Fruit fly (Drosophila melanogaster): ENCODE results near the gene Aldh7A1.

- TF ChIP-seq CG12605 (GFP tag; IDR thresholded peaks at IDR 0.05): no peak
- no peak for TF ChIP-seq CG13204 (GFP tag; optimal IDR thresholded peaks at IDR 0.05)
These were observed 47.3 kb downstream of the Aldh7A1 start for dm6 chr3L:19221455-19221854.
